Fruit fly (Drosophila melanogaster) whole organism, wandering third instar larva: ENCODE data around the gene BG642312.

Experiments
- Abd-B ChIP-seq: fragments of >200 bp; optimal IDR thresholded peaks from 2 replicates; lab custom pipeline; 2017; ENCODE audit warnings: missing biosample characterization, missing genetic modification characterization
- CG32264 ChIP-seq: fragments of 200-800 bp; sonication (Bioruptor generic); optimal IDR thresholded peaks from 2 replicates; lab custom pipeline; 2016; ENCODE audit warnings: missing biosample characterization, missing genetic modification characterization
- CG9705 ChIP-seq: fragments of 200-800 bp; sonication (Bioruptor generic); optimal IDR thresholded peaks from 2 replicates; lab custom pipeline; 2018; ENCODE audit warnings: missing biosample characterization, mild to moderate bottlenecking, missing genetic modification characterization
- CrebA ChIP-seq: fragments of 200-800 bp; sonication (Bioruptor generic); optimal IDR thresholded peaks from 2 replicates; lab custom pipeline; 2016; ENCODE audit warnings: missing biosample characterization, mild to moderate bottlenecking, missing genetic modification characterization, borderline replicate concordance
- Dfd ChIP-seq: fragments of >200 bp; optimal IDR thresholded peaks from 2 replicates; lab custom pipeline; 2017; ENCODE audit warnings: missing biosample characterization, missing genetic modification characterization
- Dif ChIP-seq: fragments of 200-275, 200-300 bp; sonication (Bioruptor generic); optimal IDR thresholded peaks from 2 replicates; lab custom pipeline; 2018; ENCODE audit warnings: missing biosample characterization, missing genetic modification characterization; ENCODE audit not compliant: partially characterized antibody
- GATAd ChIP-seq: sonication (Bioruptor generic); optimal IDR thresholded peaks from 2 replicates; lab custom pipeline; 2016; ENCODE audit warnings: missing biosample characterization, missing genetic modification characterization
- HLH106 ChIP-seq: fragments of 200-800 bp; optimal IDR thresholded peaks from 3 replicates; lab custom pipeline; 2019; ENCODE audit warnings: missing biosample characterization, mild to moderate bottlenecking, missing genetic modification characterization, moderate library complexity
- Hnf4 ChIP-seq: fragments of 200-800 bp; sonication (Bioruptor generic); optimal IDR thresholded peaks from 2 replicates; lab custom pipeline; 2016; ENCODE audit warnings: missing biosample characterization, mild to moderate bottlenecking, missing genetic modification characterization
- Hr78 ChIP-seq: fragments of >200 bp; optimal IDR thresholded peaks from 2 replicates; lab custom pipeline; 2017; ENCODE audit warnings: missing biosample characterization, missing genetic modification characterization
- Hr83 ChIP-seq: fragments of 200-300 bp; sonication (Bioruptor generic); optimal IDR thresholded peaks from 2 replicates; lab custom pipeline; 2016; ENCODE audit warnings: missing biosample characterization, mild to moderate bottlenecking, missing genetic modification characterization, moderate library complexity; ENCODE audit not compliant: poor library complexity, severe bottlenecking
- Jra ChIP-seq: sonication (Bioruptor generic); optimal IDR thresholded peaks from 2 replicates; lab custom pipeline; 2016; ENCODE audit warnings: missing biosample characterization, missing genetic modification characterization
- Mio ChIP-seq: sonication (Bioruptor generic); optimal IDR thresholded peaks from 2 replicates; lab custom pipeline; 2016; ENCODE audit warnings: missing biosample characterization, missing genetic modification characterization
- Myc ChIP-seq: fragments of >200 bp; optimal IDR thresholded peaks from 2 replicates; lab custom pipeline; 2017
- N ChIP-seq: fragments of >200 bp; optimal IDR thresholded peaks from 2 replicates; lab custom pipeline; 2018; ENCODE audit warnings: missing biosample characterization, missing external identifiers, missing genetic modification characterization
- OdsH ChIP-seq: fragments of 200-800 bp; sonication (Bioruptor generic); optimal IDR thresholded peaks from 2 replicates; lab custom pipeline; 2016; ENCODE audit warnings: missing biosample characterization, mild to moderate bottlenecking, missing genetic modification characterization
- Rel ChIP-seq, 2 experiments: fragments of 200-800 bp; sonication (Bioruptor generic) in 1 of 2; optimal IDR thresholded peaks; 2 replicates in 1 of 2; 3 replicates in 1 of 2; lab custom pipeline; 2016 to 2019; ENCODE audit warnings: mild to moderate bottlenecking in 2 of 2, missing biosample characterization in 2 of 2, missing genetic modification characterization in 2 of 2, moderate library complexity in 1 of 2
- Sp1 ChIP-seq: fragments of 200-800 bp; sonication (Bioruptor generic); optimal IDR thresholded peaks from 3 replicates; lab custom pipeline; 2019; ENCODE audit warnings: missing biosample characterization, mild to moderate bottlenecking, missing genetic modification characterization, moderate library complexity
- Vsx2 ChIP-seq: fragments of 200-300, 225-300 bp; sonication (Bioruptor generic); optimal IDR thresholded peaks from 2 replicates; lab custom pipeline; 2018; ENCODE audit warnings: missing biosample characterization, missing genetic modification characterization; ENCODE audit not compliant: partially characterized antibody
- br ChIP-seq: fragments of 200-800 bp; sonication (Bioruptor generic); optimal IDR thresholded peaks from 2 replicates; lab custom pipeline; 2016; ENCODE audit warnings: missing biosample characterization, missing genetic modification characterization
- brk ChIP-seq: fragments of 200-800 bp; sonication (Bioruptor generic); optimal IDR thresholded peaks from 2 replicates; lab custom pipeline; 2016; ENCODE audit warnings: missing biosample characterization, mild to moderate bottlenecking, missing genetic modification characterization
- dl ChIP-seq, 2 experiments: fragments of 175-275, 200-275 bp in 1 of 2; fragments of 200-275 bp in 1 of 2; sonication (Bioruptor generic); optimal IDR thresholded peaks; lab custom pipeline; 2018; ENCODE audit warnings: mild to moderate bottlenecking in 2 of 2, missing biosample characterization in 2 of 2, missing genetic modification characterization in 2 of 2, moderate library complexity in 2 of 2; ENCODE audit not compliant: partially characterized antibody in 2 of 2, insufficient read depth in 1 of 2
- dmrt93B ChIP-seq: fragments of 200-800 bp; sonication (Bioruptor generic); optimal IDR thresholded peaks from 2 replicates; lab custom pipeline; 2018; ENCODE audit warnings: missing biosample characterization, mild to moderate bottlenecking, missing genetic modification characterization
- dsf ChIP-seq: sonication (Bioruptor generic); optimal IDR thresholded peaks from 2 replicates; lab custom pipeline; 2016; ENCODE audit warnings: missing biosample characterization, missing genetic modification characterization, borderline replicate concordance
- ey ChIP-seq: fragments of 200-800 bp; sonication (Bioruptor generic); optimal IDR thresholded peaks from 2 replicates; lab custom pipeline; 2016; ENCODE audit warnings: missing biosample characterization, missing genetic modification characterization
- foxo ChIP-seq, 2 experiments: fragments of 200-800 bp; sonication (Bioruptor generic); optimal IDR thresholded peaks; 2 replicates in 1 of 2; 3 replicates in 1 of 2; lab custom pipeline; 2016 to 2017; ENCODE audit warnings: missing biosample characterization in 2 of 2, missing genetic modification characterization in 2 of 2
- fru ChIP-seq: fragments of 200-800 bp; sonication (Bioruptor generic); optimal IDR thresholded peaks from 3 replicates; lab custom pipeline; 2016; ENCODE audit warnings: missing biosample characterization, mild to moderate bottlenecking, missing genetic modification characterization
- h ChIP-seq: fragments of 200-800 bp; sonication (Bioruptor generic); optimal IDR thresholded peaks from 3 replicates; lab custom pipeline; 2016; ENCODE audit warnings: missing biosample characterization, mild to moderate bottlenecking, missing genetic modification characterization
- jim ChIP-seq: fragments of 175-275, 200-325 bp; sonication (Bioruptor generic); optimal IDR thresholded peaks from 2 replicates; lab custom pipeline; 2016; ENCODE audit warnings: missing biosample characterization, mild to moderate bottlenecking, missing genetic modification characterization
- lola ChIP-seq: fragments of >200 bp; optimal IDR thresholded peaks from 2 replicates; lab custom pipeline; 2017; ENCODE audit warnings: missing biosample characterization, missing genetic modification characterization
- pan ChIP-seq: fragments of >200 bp; optimal IDR thresholded peaks from 2 replicates; lab custom pipeline; 2017
- psq ChIP-seq: fragments of 200-800 bp; sonication (Bioruptor generic); optimal IDR thresholded peaks from 3 replicates; lab custom pipeline; 2017; ENCODE audit warnings: missing biosample characterization, mild to moderate bottlenecking, missing genetic modification characterization, moderate library complexity
- rgr ChIP-seq: fragments of 200-800 bp; sonication (Bioruptor generic); optimal IDR thresholded peaks from 3 replicates; lab custom pipeline; 2016; ENCODE audit warnings: missing biosample characterization, mild to moderate bottlenecking, missing genetic modification characterization
- sage ChIP-seq: fragments of 200-800 bp; sonication (Bioruptor generic); optimal IDR thresholded peaks from 2 replicates; lab custom pipeline; 2016; ENCODE audit warnings: missing biosample characterization, mild to moderate bottlenecking, missing genetic modification characterization
- woc ChIP-seq: sonication (Bioruptor generic); optimal IDR thresholded peaks from 2 replicates; lab custom pipeline; 2016; ENCODE audit warnings: missing biosample characterization, mild to moderate bottlenecking, missing genetic modification characterization

The BG642312 gene

DNA sequence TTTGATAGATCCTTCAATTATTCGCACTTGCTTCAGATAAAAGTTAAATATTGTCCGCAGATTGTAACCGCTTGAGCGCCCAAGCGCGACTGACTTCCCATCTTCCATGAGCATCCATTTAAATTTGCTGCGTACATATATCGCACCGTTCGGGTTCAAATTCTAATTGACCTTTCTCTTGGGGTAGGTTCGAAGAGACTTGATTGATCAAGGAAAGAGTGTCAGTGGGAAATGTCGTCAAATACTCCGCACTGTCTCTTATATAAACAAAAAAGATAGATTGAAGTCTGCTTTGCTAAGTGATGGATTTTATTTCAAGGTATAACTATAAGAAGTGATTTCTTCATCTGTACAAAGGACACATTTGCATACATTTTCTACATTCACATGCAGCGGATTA lies 12.5 kb upstream of the BG642312 start, which contains the start of gene Mdr65:
Gene Mdr65 (minus strand): TSS at position 101 of the 400 bp plus-strand sequence.
- no peak for TF ChIP-seq br (GFP tag; lab: Kevin White, UChicago)
- TF ChIP-seq woc (GFP tag; lab: Kevin White, UChicago): no peak
- no peak for TF ChIP-seq Vsx2 (GFP tag; lab: Kevin White, UChicago)
- TF ChIP-seq Dfd: no peak
- TF ChIP-seq CG9705: no peak
- TF ChIP-seq ey (GFP tag; lab: Kevin White, UChicago): no peak
- TF ChIP-seq dsf (GFP tag; lab: Kevin White, UChicago): no peak
- no peak for TF ChIP-seq Hnf4 (GFP tag; lab: Kevin White, UChicago)
- TF ChIP-seq GATAd: no peak
- TF ChIP-seq psq (GFP tag; lab: Kevin White, UChicago): no peak
- no peak for TF ChIP-seq OdsH (GFP tag; lab: Kevin White, UChicago)
- TF ChIP-seq h (GFP tag; lab: Kevin White, UChicago): no peak
- no peak for TF ChIP-seq dmrt93B (GFP tag; lab: Kevin White, UChicago)
- TF ChIP-seq rgr (GFP tag; lab: Kevin White, UChicago): no peak
- TF ChIP-seq foxo (GFP tag; optimal IDR thresholded peaks at IDR 0.05; lab: Kevin White, UChicago): no peak
- no peak for TF ChIP-seq sage
- TF ChIP-seq HLH106 (tag; lab: Kevin White, UChicago): no peak
- no peak for TF ChIP-seq jim (GFP tag; lab: Kevin White, UChicago)
- no peak for TF ChIP-seq Hr83 (GFP tag; lab: Kevin White, UChicago)

DNA sequence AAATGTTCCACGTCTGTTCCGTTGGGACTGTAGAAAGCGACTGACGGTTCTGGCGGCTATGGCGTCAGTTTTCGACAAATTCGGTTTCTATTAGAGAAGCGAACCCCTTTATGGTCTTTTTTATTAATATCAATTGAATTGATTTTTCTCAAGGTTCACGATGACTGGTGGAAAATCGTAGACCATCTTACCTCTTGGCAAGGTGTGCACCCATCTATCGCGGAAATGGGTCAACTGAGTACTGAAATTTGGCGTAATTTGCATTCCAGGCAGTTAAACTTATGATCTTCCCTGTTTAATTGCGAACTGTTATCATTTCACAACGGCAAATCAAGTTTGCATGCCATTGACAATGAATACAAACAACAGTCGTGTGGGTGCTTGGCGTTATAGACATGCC lies 6.8 kb upstream of the BG642312 start, which contains the start of gene CG10226:
Gene CG10226 (minus strand): TSS at position 101 of the 400 bp plus-strand sequence.
- no peak for TF ChIP-seq Abd-B (GFP tag; lab: Kevin White, UChicago)
- TF ChIP-seq dsf (GFP tag; lab: Kevin White, UChicago): no peak
- no peak for TF ChIP-seq jim (GFP tag; lab: Kevin White, UChicago)
- TF ChIP-seq CG9705: no peak
- TF ChIP-seq pan: no peak
- no peak for TF ChIP-seq brk
- no peak for TF ChIP-seq Dfd
- no peak for TF ChIP-seq dmrt93B (GFP tag; lab: Kevin White, UChicago)
- no peak for TF ChIP-seq Sp1
- no peak for TF ChIP-seq fru
- TF ChIP-seq Hnf4 (GFP tag; lab: Kevin White, UChicago): no peak
- TF ChIP-seq Vsx2 (GFP tag; lab: Kevin White, UChicago): no peak
- TF ChIP-seq rgr (GFP tag; lab: Kevin White, UChicago): no peak
- TF ChIP-seq Myc: no peak
- no peak for TF ChIP-seq dl (GFP tag; optimal IDR thresholded peaks at IDR 0.05; lab: Kevin White, UChicago; ENCODE audit: insufficient read depth in 1 of 2, partially characterized antibody in 2 of 2)
- no peak for TF ChIP-seq woc (GFP tag; lab: Kevin White, UChicago)
- TF ChIP-seq ey (GFP tag; lab: Kevin White, UChicago): no peak

DNA sequence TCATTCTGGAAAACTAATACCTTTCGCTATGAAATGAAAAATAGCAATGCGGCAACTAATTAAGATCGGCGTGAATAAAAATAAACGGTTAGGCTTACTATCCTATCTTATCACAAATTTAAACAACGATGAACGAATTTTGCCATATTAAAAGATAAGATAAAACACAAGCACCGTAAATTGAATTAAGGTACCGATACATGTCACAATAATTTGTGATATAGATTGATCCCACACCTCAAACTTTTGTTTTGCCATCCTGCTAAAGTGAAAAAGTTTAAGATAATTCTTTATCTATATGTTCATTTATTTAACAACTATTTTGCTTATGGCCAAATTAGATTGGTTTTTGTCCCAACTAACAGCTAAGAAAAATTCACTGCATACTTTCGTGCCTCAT lies 854 bp upstream of the BG642312 start, which contains the start of gene CG42714:
Gene CG42714 (minus strand): TSS at position 22 of the 400 bp plus-strand sequence.
- TF ChIP-seq CG32264 (GFP tag; lab: Kevin White, UChicago): no peak
- no peak for TF ChIP-seq Vsx2 (GFP tag; lab: Kevin White, UChicago)
- no peak for TF ChIP-seq Hnf4 (GFP tag; lab: Kevin White, UChicago)
- TF ChIP-seq Dfd: no peak
- TF ChIP-seq OdsH (GFP tag; lab: Kevin White, UChicago): no peak
- TF ChIP-seq ey (GFP tag; lab: Kevin White, UChicago): no peak
- no peak for TF ChIP-seq lola (GFP tag; lab: Kevin White, UChicago)
- no peak for TF ChIP-seq foxo (GFP tag; optimal IDR thresholded peaks at IDR 0.05; lab: Kevin White, UChicago)
- TF ChIP-seq, all 38 proteins: peak for 0

DNA sequence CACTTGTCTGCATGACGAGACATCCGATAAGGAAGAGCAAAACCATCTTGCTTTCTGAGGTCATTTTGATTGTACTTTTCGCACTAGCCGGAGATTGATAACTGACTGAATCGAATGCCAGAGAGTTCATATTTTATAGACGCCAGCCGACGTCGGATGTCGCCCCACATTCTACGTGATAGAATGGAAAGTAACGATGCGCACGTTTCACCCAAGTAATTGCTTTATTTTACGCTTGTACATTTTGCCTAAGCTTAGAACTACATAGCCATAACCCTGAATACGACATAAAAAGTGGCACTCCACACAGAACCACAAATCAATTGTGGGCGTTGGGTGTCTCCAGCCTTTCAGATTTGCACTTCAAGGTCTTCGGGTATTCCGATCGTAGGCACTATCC lies 920 bp downstream of the BG642312 start, which contains the start of gene CG13299:
Gene CG13299 (minus strand): TSS at position 101 of the 400 bp plus-strand sequence.
- TF ChIP-seq CG32264 (GFP tag; lab: Kevin White, UChicago) (no peak), dl (GFP tag; optimal IDR thresholded peaks at IDR 0.05; lab: Kevin White, UChicago; ENCODE audit: insufficient read depth in 1 of 2, partially characterized antibody in 2 of 2) (no peak), Dif (GFP tag; lab: Kevin White, UChicago) (no peak), dsf (GFP tag; lab: Kevin White, UChicago) (no peak), fru (no peak), psq (GFP tag; lab: Kevin White, UChicago) (no peak)

DNA sequence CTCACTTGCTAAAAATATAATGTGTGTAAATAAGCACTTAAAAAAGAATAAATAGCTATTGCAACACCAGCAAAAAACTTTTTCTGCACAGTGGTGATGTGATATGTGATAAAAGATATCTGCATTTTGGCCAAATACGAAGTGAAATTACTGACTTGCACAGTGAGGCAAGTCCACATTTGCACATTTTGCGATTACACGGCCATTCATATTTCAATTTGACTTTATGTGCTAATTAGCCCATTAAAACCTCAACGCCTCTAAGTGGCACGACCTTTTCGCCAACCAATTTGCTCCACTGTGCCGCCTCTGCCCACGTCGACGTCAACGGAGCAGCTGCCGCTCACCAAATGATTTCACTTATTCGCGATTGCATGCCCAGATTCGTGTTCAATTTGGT lies 13.0 kb downstream of the BG642312 start, which contains the start of gene CG33946:
Gene CG33946 (plus strand): TSS at position 392 of the 400 bp plus-strand sequence.
- TF ChIP-seq ey (GFP tag; lab: Kevin White, UChicago) (peak; percentile 63), Hr78 (GFP tag; lab: Kevin White, UChicago) (no peak), Myc (no peak), foxo (GFP tag; optimal IDR thresholded peaks at IDR 0.05; lab: Kevin White, UChicago) (peak in 1 of 2 experiments; percentile 54), N (GFP tag; lab: Kevin White, UChicago) (no peak), dmrt93B (GFP tag; lab: Kevin White, UChicago) (peak; percentile 35), pan (no peak), GATAd (no peak), CrebA (no peak), fru (peak; percentile 36), CG9705 (no peak), lola (GFP tag; lab: Kevin White, UChicago) (no peak), psq (GFP tag; lab: Kevin White, UChicago) (peak; percentile 47), Jra (no peak), brk (no peak), Rel (GFP tag; optimal IDR thresholded peaks at IDR 0.05; lab: Kevin White, UChicago) (no peak), Rel (tag; optimal IDR thresholded peaks at IDR 0.05; lab: Kevin White, UChicago) (no peak), woc (GFP tag; lab: Kevin White, UChicago) (no peak), h (GFP tag; lab: Kevin White, UChicago) (peak; percentile 61), jim (GFP tag; lab: Kevin White, UChicago) (no peak), Hr83 (GFP tag; lab: Kevin White, UChicago) (no peak), Mio (no peak), dsf (GFP tag; lab: Kevin White, UChicago) (no peak), CG32264 (GFP tag; lab: Kevin White, UChicago) (no peak), br (GFP tag; lab: Kevin White, UChicago) (peak; percentile 23)
